Worm (Caenorhabditis elegans) whole organism, mixed stage, embryonic: ENCODE results near the gene acl-8.

Source experiments
- blmp-1 ChIP-seq: fragments of 150-350 bp; optimal IDR thresholded peaks from 2 replicates; lab custom pipeline; 2014; ENCODE audit warnings: missing biosample characterization, missing genetic modification characterization
- ceh-43 ChIP-seq: fragments of 200-800 bp; sonication (Bioruptor generic); optimal IDR thresholded peaks from 2 replicates; lab custom pipeline; 2018; ENCODE audit warnings: mild to moderate bottlenecking, missing genetic modification characterization, moderate library complexity, missing compliant biosample characterization
- ceh-83 ChIP-seq: fragments of 200-800 bp; sonication (Bioruptor generic); optimal IDR thresholded peaks from 2 replicates; lab custom pipeline; 2018; ENCODE audit warnings: mild to moderate bottlenecking, missing genetic modification characterization, missing compliant biosample characterization
- ces-1 ChIP-seq: fragments of 150-350 bp; optimal IDR thresholded peaks from 2 replicates; lab custom pipeline; 2014; ENCODE audit warnings: missing biosample characterization, missing genetic modification reagents, missing genetic modification characterization
- drap-1 ChIP-seq: fragments of 200-800 bp; sonication (Bioruptor generic); optimal IDR thresholded peaks from 3 replicates; lab custom pipeline; 2018; ENCODE audit warnings: mild to moderate bottlenecking, missing genetic modification characterization, missing compliant biosample characterization
- elt-1 ChIP-seq: sonication (generic microtip); optimal IDR thresholded peaks from 2 replicates; lab custom pipeline; 2017; ENCODE audit warnings: missing genetic modification characterization, mild to moderate bottlenecking, missing compliant biosample characterization, antibody characterized with exemption, moderate library complexity, borderline replicate concordance; ENCODE audit not compliant: insufficient read depth
- nhr-12 ChIP-seq: fragments of 150-350 bp; optimal IDR thresholded peaks from 2 replicates; lab custom pipeline; 2014; ENCODE audit warnings: missing biosample characterization, missing genetic modification characterization
- nhr-237 ChIP-seq: fragments of 150-350 bp; optimal IDR thresholded peaks from 2 replicates; lab custom pipeline; 2014; ENCODE audit warnings: missing biosample characterization, missing genetic modification characterization
- nhr-76 ChIP-seq: sonication (generic microtip); optimal IDR thresholded peaks from 2 replicates; lab custom pipeline; 2017; ENCODE audit warnings: missing biosample characterization, missing genetic modification characterization
- snpc-4 ChIP-seq: fragments of 150-350 bp; optimal IDR thresholded peaks from 2 replicates; lab custom pipeline; 2014; ENCODE audit warnings: missing biosample characterization, missing genetic modification characterization
- unc-39 ChIP-seq: fragments of 150-350 bp; optimal IDR thresholded peaks from 2 replicates; lab custom pipeline; 2014; ENCODE audit warnings: missing biosample characterization, missing genetic modification characterization
- unc-62 ChIP-seq: fragments of 150-350 bp; optimal IDR thresholded peaks from 2 replicates; lab custom pipeline; 2014; ENCODE audit warnings: missing biosample characterization, missing genetic modification reagents, missing genetic modification characterization
- ztf-11 ChIP-seq: fragments of 150-350 bp; optimal IDR thresholded peaks from 2 replicates; lab custom pipeline; 2014; ENCODE audit warnings: missing biosample characterization, missing genetic modification characterization

- TF ChIP-seq snpc-4 (tag; lab: Kevin White, UChicago) (no peak), nhr-76 (no peak), unc-39 (tag; lab: Kevin White, UChicago) (no peak), ces-1 (GFP tag; lab: Kevin White, UChicago) (no peak), drap-1 (GFP tag; lab: Kevin White, UChicago) (no peak), unc-62 (GFP tag; lab: Kevin White, UChicago) (peak; percentile 3), nhr-12 (tag; lab: Kevin White, UChicago) (no peak), blmp-1 (tag; lab: Kevin White, UChicago) (no peak), elt-1 (no peak), ceh-43 (GFP tag; lab: Kevin White, UChicago) (no peak), ztf-11 (tag; lab: Kevin White, UChicago) (no peak), nhr-237 (tag; lab: Kevin White, UChicago) (no peak), ceh-83 (GFP tag; lab: Kevin White, UChicago) (no peak)
These were observed 6.2 kb downstream of the acl-8 start for ce11 chrV:6456903-6457302.
